Worm (Caenorhabditis elegans): ENCODE measurements around the gene clec-169.

ce11 chrIV:1310337-1310736, 49.2 kb downstream of the clec-169 start:
- TF ChIP-seq ceh-82 (tag; optimal IDR thresholded peaks at IDR 0.05) (no peak), ZK546.5 (tag; optimal IDR thresholded peaks at IDR 0.05) (no peak), ama-1 (optimal IDR thresholded peaks at IDR 0.05) (no peak), unc-62 (GFP tag; optimal IDR thresholded peaks at IDR 0.05) (no peak), ztf-4 (tag; optimal IDR thresholded peaks at IDR 0.05) (no peak)
